Worm (Caenorhabditis elegans) whole organism, young adult: ENCODE results near the gene C55A6.11.
"Not testable (repeated sequence)": the region's sequence is repeated elsewhere in the genome, so short reads cannot be mapped to it uniquely, and the experiment has no call there.

Experiments used
- B0019.2 ChIP-seq: fragments of 200-800 bp; sonication (Bioruptor generic); conservative IDR thresholded peaks from 2 replicates; pipeline ENCODE4 v1.3.6; 2022; ENCODE audit warnings: missing genetic modification reagents, missing genetic modification characterization, missing compliant biosample characterization
- B0035.1 ChIP-seq: sonication (generic microtip); optimal IDR thresholded peaks from 2 replicates; lab custom pipeline; 2016; ENCODE audit warnings: missing genetic modification characterization, mild to moderate bottlenecking, missing compliant biosample characterization, missing genotype, missing genetic modification reagents
- C06A6.2 ChIP-seq: fragments of 200-800 bp; sonication (Bioruptor generic); conservative IDR thresholded peaks from 2 replicates; pipeline ENCODE4 v1.3.6; 2022; ENCODE audit warnings: missing genetic modification characterization, missing compliant biosample characterization
- C17E4.6 ChIP-seq: fragments of 200-800 bp; sonication (Bioruptor generic); IDR thresholded peaks from 2 replicates; pipeline ENCODE4 v1.3.6; 2022; ENCODE audit warnings: missing genetic modification reagents, missing genetic modification characterization, missing compliant biosample characterization
- F33H1.4 ChIP-seq: fragments of 200-800 bp; sonication (Bioruptor generic); IDR thresholded peaks from 2 replicates; pipeline ENCODE4 v1.3.6; 2022; ENCODE audit warnings: missing genetic modification reagents, missing genetic modification characterization, missing compliant biosample characterization
- K11D2.4 ChIP-seq: fragments of 200-800 bp; sonication (Bioruptor generic); IDR thresholded peaks from 2 replicates; pipeline ENCODE4 v1.3.6; 2022; ENCODE audit warnings: missing genetic modification reagents, missing genetic modification characterization, missing compliant biosample characterization
- K12H6.12 ChIP-seq: fragments of 200-800 bp; sonication (Bioruptor generic); optimal IDR thresholded peaks from 2 replicates; lab custom pipeline; 2018; ENCODE audit warnings: mild to moderate bottlenecking, missing genetic modification characterization, missing compliant biosample characterization
- Y56A3A.18 ChIP-seq: fragments of 200-800 bp; sonication (Bioruptor generic); IDR thresholded peaks from 2 replicates; pipeline ENCODE4 v1.3.6; 2022; ENCODE audit warnings: missing genetic modification reagents, missing genetic modification characterization, missing compliant biosample characterization
- Y67H2A.10 ChIP-seq: fragments of 200-800 bp; sonication (Bioruptor generic); conservative IDR thresholded peaks from 2 replicates; pipeline ENCODE4 v1.3.6; 2022; ENCODE audit warnings: missing genetic modification reagents, missing genetic modification characterization, missing compliant biosample characterization
- Y79H2A.3 ChIP-seq: fragments of 200-800 bp; sonication (Bioruptor generic); conservative IDR thresholded peaks from 2 replicates; pipeline ENCODE4 v1.3.6; 2022; ENCODE audit warnings: missing genetic modification reagents, missing genetic modification characterization, missing compliant biosample characterization
- ZK185.1 ChIP-seq: sonication (generic microtip); optimal IDR thresholded peaks from 2 replicates; lab custom pipeline; 2016; ENCODE audit warnings: mild to moderate bottlenecking, missing genetic modification characterization, missing compliant biosample characterization; ENCODE audit not compliant: poor library complexity, severe bottlenecking
- aptf-2 ChIP-seq: fragments of 200-800 bp; sonication (Bioruptor generic); conservative IDR thresholded peaks from 2 replicates; pipeline ENCODE4 v1.3.6; 2022; ENCODE audit warnings: missing genetic modification reagents, missing genetic modification characterization, missing compliant biosample characterization
- attf-3 ChIP-seq: fragments of 200-800 bp; sonication (Bioruptor generic); conservative IDR thresholded peaks from 2 replicates; pipeline ENCODE4 v1.3.6; 2022; ENCODE audit warnings: missing genetic modification reagents, missing genetic modification characterization, missing compliant biosample characterization
- attf-5 ChIP-seq: fragments of 200-800 bp; sonication (Bioruptor generic); optimal IDR thresholded peaks from 2 replicates; lab custom pipeline; 2018; ENCODE audit warnings: mild to moderate bottlenecking, missing genetic modification characterization, missing compliant biosample characterization
- attf-6 ChIP-seq: fragments of 200-800 bp; sonication (Bioruptor generic); IDR thresholded peaks from 2 replicates; pipeline ENCODE4 v1.3.6; 2022; ENCODE audit warnings: missing genetic modification reagents, missing genetic modification characterization, missing compliant biosample characterization
- ceh-100 ChIP-seq: fragments of 200-800 bp; sonication (Bioruptor generic); IDR thresholded peaks from 2 replicates; pipeline ENCODE4 v1.3.6; 2022; ENCODE audit warnings: missing genetic modification reagents, missing genetic modification characterization, missing compliant biosample characterization
- ceh-91 ChIP-seq: fragments of 200-800 bp; sonication (Bioruptor generic); IDR thresholded peaks from 2 replicates; pipeline ENCODE4 v1.3.6; 2022; ENCODE audit warnings: missing genetic modification reagents, missing genetic modification characterization, missing compliant biosample characterization
- chd-7 ChIP-seq: sonication (generic microtip); optimal IDR thresholded peaks from 2 replicates; lab custom pipeline; 2016; ENCODE audit warnings: mild to moderate bottlenecking, missing genetic modification characterization, moderate library complexity, missing compliant biosample characterization
- die-1 ChIP-seq: sonication (generic microtip); optimal IDR thresholded peaks from 2 replicates; lab custom pipeline; 2016; ENCODE audit warnings: missing genotype, mild to moderate bottlenecking, missing genetic modification characterization, missing compliant biosample characterization
- dpl-1 ChIP-seq: fragments of 150-350 bp; optimal IDR thresholded peaks from 2 replicates; lab custom pipeline; 2014; ENCODE audit warnings: missing biosample characterization, missing genetic modification reagents, missing genetic modification characterization
- ekl-4 ChIP-seq: fragments of 200-800 bp; sonication (Bioruptor generic); IDR thresholded peaks from 2 replicates; pipeline ENCODE4 v1.3.6; 2022; ENCODE audit warnings: missing genetic modification reagents, missing genetic modification characterization, missing compliant biosample characterization
- let-526 ChIP-seq: fragments of 200-800 bp; sonication (Bioruptor generic); IDR thresholded peaks from 2 replicates; pipeline ENCODE4 v1.3.6; 2022; ENCODE audit warnings: missing genetic modification reagents, missing genetic modification characterization, missing compliant biosample characterization
- lin-26 ChIP-seq: fragments of 200-800 bp; sonication (Bioruptor generic); IDR thresholded peaks from 2 replicates; pipeline ENCODE4 v1.3.6; 2022; ENCODE audit warnings: missing genetic modification reagents, missing genetic modification characterization, missing compliant biosample characterization
- lin-35 ChIP-seq, 3 experiments: fragments of 150-350 bp in 2 of 3; sonication (generic microtip) in 1 of 3; optimal IDR thresholded peaks; 2 replicates each; lab custom pipeline; 2014 to 2018; ENCODE audit warnings: missing biosample characterization in 3 of 3, missing genetic modification characterization in 3 of 3, missing genetic modification reagents in 3 of 3
- lin-40 ChIP-seq: sonication (generic microtip); optimal IDR thresholded peaks from 2 replicates; lab custom pipeline; 2016; ENCODE audit warnings: missing genetic modification characterization, mild to moderate bottlenecking, missing compliant biosample characterization, missing genotype, missing genetic modification reagents
- lin-54 ChIP-seq: fragments of 200-800 bp; sonication (Bioruptor generic); optimal IDR thresholded peaks from 2 replicates; lab custom pipeline; 2018; ENCODE audit warnings: mild to moderate bottlenecking, missing genetic modification characterization, missing compliant biosample characterization
- lsl-1 ChIP-seq: fragments of 200-800 bp; sonication (Bioruptor generic); optimal IDR thresholded peaks from 2 replicates; lab custom pipeline; 2018; ENCODE audit warnings: mild to moderate bottlenecking, missing genetic modification characterization, moderate library complexity, missing compliant biosample characterization
- madf-10 ChIP-seq: sonication (generic microtip); optimal IDR thresholded peaks from 2 replicates; lab custom pipeline; 2016; ENCODE audit warnings: mild to moderate bottlenecking, missing genetic modification characterization, missing compliant biosample characterization
- madf-3 ChIP-seq: fragments of 200-800 bp; sonication (Bioruptor generic); IDR thresholded peaks from 2 replicates; pipeline ENCODE4 v1.3.6; 2022; ENCODE audit warnings: missing genetic modification reagents, missing genetic modification characterization, missing compliant biosample characterization
- madf-6 ChIP-seq: fragments of 200-800 bp; sonication (Bioruptor generic); IDR thresholded peaks from 2 replicates; pipeline ENCODE4 v1.3.6; 2022; ENCODE audit warnings: missing genetic modification reagents, missing genetic modification characterization, missing compliant biosample characterization
- madf-8 ChIP-seq: fragments of 200-800 bp; sonication (Bioruptor generic); conservative IDR thresholded peaks from 2 replicates; pipeline ENCODE4 v1.3.6; 2022; ENCODE audit warnings: missing genetic modification reagents, missing genetic modification characterization, missing compliant biosample characterization
- mcd-1 ChIP-seq: fragments of 200-800 bp; sonication (Bioruptor generic); IDR thresholded peaks from 2 replicates; pipeline ENCODE4 v1.3.6; 2022; ENCODE audit warnings: missing genetic modification reagents, missing genetic modification characterization, missing compliant biosample characterization
- nfyb-1 ChIP-seq: fragments of 200-800 bp; sonication (Bioruptor generic); IDR thresholded peaks from 2 replicates; pipeline ENCODE4 v1.3.6; 2022; ENCODE audit warnings: missing genetic modification reagents, missing genetic modification characterization, missing compliant biosample characterization
- nhr-80 ChIP-seq: sonication (generic microtip); optimal IDR thresholded peaks from 2 replicates; lab custom pipeline; 2016; ENCODE audit warnings: missing genetic modification characterization, missing compliant biosample characterization
- pbrm-1 ChIP-seq: fragments of 200-800 bp; sonication (Bioruptor generic); IDR thresholded peaks from 2 replicates; pipeline ENCODE4 v1.3.6; 2022; ENCODE audit warnings: missing genetic modification reagents, missing genetic modification characterization, missing compliant biosample characterization
- rcor-1 ChIP-seq: fragments of 200-800 bp; sonication (Bioruptor generic); IDR thresholded peaks from 2 replicates; pipeline ENCODE4 v1.3.6; 2022; ENCODE audit warnings: missing genetic modification reagents, missing genetic modification characterization, missing compliant biosample characterization
- rpc-1 ChIP-seq, 2 experiments: fragments of 150-350 bp in 1 of 2; sonication (generic microtip) in 1 of 2; optimal IDR thresholded peaks; 2 replicates each; lab custom pipeline; 2014 to 2018; ENCODE audit warnings: missing biosample characterization in 1 of 2, missing genetic modification characterization in 1 of 2, missing genetic modification reagents in 1 of 2, missing genotype in 1 of 2
- snpc-1.1 ChIP-seq: sonication (generic microtip); optimal IDR thresholded peaks from 2 replicates; lab custom pipeline; 2017; ENCODE audit warnings: missing genetic modification characterization, mild to moderate bottlenecking, missing compliant biosample characterization, antibody characterized with exemption, moderate library complexity, missing genotype, missing genetic modification reagents; ENCODE audit not compliant: insufficient read depth
- snpc-3.4 ChIP-seq: sonication (generic microtip); optimal IDR thresholded peaks from 2 replicates; lab custom pipeline; 2017; ENCODE audit warnings: missing genetic modification characterization, mild to moderate bottlenecking, missing compliant biosample characterization, antibody characterized with exemption, moderate library complexity, missing genotype, missing genetic modification reagents
- snpc-4 ChIP-seq, 5 experiments: fragments of 150-350 bp in 1 of 5; sonication (generic microtip) in 4 of 5; optimal IDR thresholded peaks; 2 replicates each; lab custom pipeline; 2014 to 2018; ENCODE audit warnings: missing genetic modification characterization in 5 of 5, missing biosample characterization in 3 of 5, antibody characterized with exemption in 2 of 5, mild to moderate bottlenecking in 2 of 5, missing compliant biosample characterization in 2 of 5, missing genotype in 2 of 5, moderate library complexity in 2 of 5, missing genetic modification reagents in 1 of 5
- tbp1 ChIP-seq: fragments of 200-800 bp; sonication (Bioruptor generic); optimal IDR thresholded peaks from 2 replicates; lab custom pipeline; 2018; ENCODE audit warnings: mild to moderate bottlenecking, missing genetic modification characterization, missing compliant biosample characterization
- ztf-18 ChIP-seq: sonication (generic microtip); optimal IDR thresholded peaks from 2 replicates; lab custom pipeline; 2016; ENCODE audit warnings: missing genotype, mild to moderate bottlenecking, missing genetic modification characterization, missing compliant biosample characterization
- ztf-26 ChIP-seq: sonication (generic microtip); optimal IDR thresholded peaks from 2 replicates; lab custom pipeline; 2017; ENCODE audit warnings: missing genetic modification characterization, missing compliant biosample characterization
- ztf-28 ChIP-seq: fragments of 200-800 bp; sonication (Bioruptor generic); IDR thresholded peaks from 2 replicates; pipeline ENCODE4 v1.3.6; 2022; ENCODE audit warnings: missing genetic modification reagents, missing genetic modification characterization, missing compliant biosample characterization
- ztf-6 ChIP-seq: fragments of 200-800 bp; sonication (Bioruptor generic); IDR thresholded peaks from 2 replicates; pipeline ENCODE4 v1.3.6; 2022; ENCODE audit warnings: missing genetic modification reagents, missing genetic modification characterization, missing compliant biosample characterization

Gene C55A6.11

DNA sequence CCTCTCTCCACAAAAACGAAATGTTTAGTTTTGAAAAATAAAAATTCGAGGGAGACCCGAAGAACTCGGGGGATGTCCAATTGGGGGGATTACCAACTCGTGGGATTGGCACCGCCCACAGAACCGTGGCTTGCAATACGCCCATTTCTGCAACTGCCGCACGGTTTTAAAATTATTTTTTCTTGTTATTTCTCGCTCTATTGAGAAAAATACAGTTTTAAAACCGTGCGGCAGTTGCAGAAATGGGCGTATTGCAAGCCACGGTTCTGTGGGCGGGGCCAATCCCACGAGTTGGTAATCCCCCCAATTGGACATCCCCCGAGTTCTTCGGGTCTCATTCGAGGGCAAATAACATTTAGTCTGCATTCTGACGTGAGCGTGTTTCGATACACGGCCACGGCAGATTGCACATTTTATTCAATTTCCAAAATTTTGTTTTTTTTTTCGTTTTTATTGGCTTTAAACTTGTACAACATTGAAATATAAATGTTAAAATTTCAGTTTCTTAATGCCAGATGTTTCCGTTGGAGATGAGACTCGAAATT lies 15.4 kb upstream of the C55A6.11 start, which contains the start of the genes C55A6.1 and C55A6.10:
Gene C55A6.1, minus strand, starts transcription at position 116 of the 545 bp plus-strand sequence.
Gene C55A6.10, plus strand, starts transcription at position 495 of the 545 bp plus-strand sequence.
- TF ChIP-seq ekl-4 (GFP tag; lab: Robert Waterston, UW) (peak; percentile 90), lin-54 (GFP tag; lab: Kevin White, UChicago) (peak; percentile 72), madf-3 (GFP tag; lab: Robert Waterston, UW) (peak; percentile 64; the same call in 1 of the 2 replicates), pbrm-1 (peak; percentile 93), dpl-1 (peak; percentile 31), die-1 (tag; lab: Kevin White, UChicago) (peak; percentile 15), Y67H2A.10 (GFP tag; lab: Robert Waterston, UW) (peak; percentile 71; the same call in 1 of the 2 replicates), attf-6 (GFP tag; lab: Robert Waterston, UW) (peak; percentile 76), lin-35 (GFP tag; optimal IDR thresholded peaks at IDR 0.05; lab: Kevin White, UChicago) (peak in 1 of 3 experiments; percentile 66), attf-3 (peak; percentile 69), attf-5 (GFP tag; lab: Kevin White, UChicago) (peak; percentile 86), nhr-80 (peak; percentile 70), aptf-2 (GFP tag; lab: Robert Waterston, UW) (0 out of 2 replicates have a peak, but pooled peaks have one; percentile 25), madf-8 (GFP tag; lab: Robert Waterston, UW) (peak; percentile 42; the same call in 1 of the 2 replicates), mcd-1 (peak; percentile 91), nfyb-1 (GFP tag; lab: Robert Waterston, UW) (peak; percentile 97), ceh-100 (GFP tag; lab: Robert Waterston, UW) (peak; percentile 97), C17E4.6 (GFP tag; lab: Robert Waterston, UW) (peak; percentile 67), lin-40 (tag; lab: Kevin White, UChicago) (peak; percentile 89), ztf-6 (0 out of 2 replicates have a peak, but pooled peaks have one; percentile 17), snpc-4 (GFP tag; optimal IDR thresholded peaks at IDR 0.05; lab: Kevin White, UChicago) (peak; percentile 51), snpc-4 (tag; optimal IDR thresholded peaks at IDR 0.05; lab: Kevin White, UChicago) (peak in 3 of 4 experiments; percentile 65 to 77 (median 75)), rcor-1 (GFP tag; lab: Robert Waterston, UW) (peak; percentile 80), madf-10 (tag; lab: Kevin White, UChicago) (peak; percentile 73), ztf-26 (tag; lab: Kevin White, UChicago) (peak; percentile 51), madf-6 (GFP tag; lab: Robert Waterston, UW) (peak; percentile 71), ceh-91 (peak; percentile 74), snpc-1.1 (tag; lab: Kevin White, UChicago) (peak; percentile 21), lin-26 (GFP tag; lab: Robert Waterston, UW) (0 out of 2 replicates have a peak, but pooled peaks have one; percentile 54), B0019.2 (GFP tag; lab: Robert Waterston, UW) (peak; percentile 72; the same call in 1 of the 2 replicates), B0035.1 (peak; percentile 35), F33H1.4 (GFP tag; lab: Robert Waterston, UW) (peak; percentile 64), Y56A3A.18 (peak; percentile 70; the same call in 1 of the 2 replicates), snpc-3.4 (tag; lab: Kevin White, UChicago) (peak; percentile 69), ZK185.1 (tag; lab: Kevin White, UChicago) (peak; percentile 64), K11D2.4 (peak; percentile 78; the same call in 1 of the 2 replicates), C06A6.2 (GFP tag; lab: Robert Waterston, UW) (peak; percentile 83), ztf-28 (GFP tag; lab: Robert Waterston, UW) (peak; percentile 82; the same call in 1 of the 2 replicates), K12H6.12 (tag; lab: Kevin White, UChicago) (peak; percentile 50), tbp1 (GFP tag; lab: Kevin White, UChicago) (peak; percentile 51), ztf-18 (tag; lab: Kevin White, UChicago) (peak; percentile 86), Y79H2A.3 (GFP tag; lab: Robert Waterston, UW) (peak; percentile 70; the same call in 1 of the 2 replicates), chd-7 (peak; percentile 50), lsl-1 (GFP tag; lab: Kevin White, UChicago) (peak; percentile 61), let-526 (GFP tag; lab: Robert Waterston, UW) (peak; percentile 67; the same call in 1 of the 2 replicates), rpc-1 (optimal IDR thresholded peaks at IDR 0.05; lab: Kevin White, UChicago) (peak; percentile 24)
- not testable (repeated sequence) for TF ChIP-seq rpc-1 (tag; optimal IDR thresholded peaks at IDR 0.05; lab: Kevin White, UChicago)
